Worm (Caenorhabditis elegans) whole organism, L1 larva: ENCODE data around the gene rgs-7.

ENCODE experiments used
- aly-2 ChIP-seq: fragments of 150-350 bp; optimal IDR thresholded peaks from 2 replicates; lab custom pipeline; 2014; ENCODE audit warnings: missing biosample characterization, missing genetic modification characterization
- ama-1 ChIP-seq: fragments of 150-350 bp; optimal IDR thresholded peaks from 2 replicates; lab custom pipeline; 2014
- elt-2 ChIP-seq: sonication (generic microtip); optimal IDR thresholded peaks from 2 replicates; lab custom pipeline; 2016; ENCODE audit warnings: missing genetic modification characterization, mild to moderate bottlenecking, inconsistent platforms, missing compliant biosample characterization, missing genetic modification reagents
- irx-1 ChIP-seq: sonication (generic microtip); optimal IDR thresholded peaks from 2 replicates; lab custom pipeline; 2016; ENCODE audit warnings: missing genetic modification characterization, missing compliant biosample characterization
- isw-1 ChIP-seq: fragments of 200-800 bp; sonication (Bioruptor generic); IDR thresholded peaks from 2 replicates; pipeline ENCODE4 v1.3.6; 2022; ENCODE audit warnings: missing genetic modification characterization, missing compliant biosample characterization
- lin-39 ChIP-seq: fragments of 150-350 bp; optimal IDR thresholded peaks from 2 replicates; lab custom pipeline; 2014; ENCODE audit warnings: missing biosample characterization, missing genetic modification reagents, missing genetic modification characterization
- nhr-11 ChIP-seq: fragments of 150-350 bp; optimal IDR thresholded peaks from 2 replicates; lab custom pipeline; 2014; ENCODE audit warnings: missing biosample characterization, missing genetic modification characterization
- nhr-237 ChIP-seq: fragments of 150-350 bp; optimal IDR thresholded peaks from 2 replicates; lab custom pipeline; 2014; ENCODE audit warnings: missing biosample characterization, missing genetic modification characterization
- skn-1 ChIP-seq: fragments of 150-350 bp; optimal IDR thresholded peaks from 2 replicates; lab custom pipeline; 2014; ENCODE audit warnings: missing biosample characterization, missing genetic modification characterization
- snu-23 ChIP-seq: sonication (generic microtip); optimal IDR thresholded peaks from 2 replicates; lab custom pipeline; 2016; ENCODE audit warnings: missing genetic modification characterization, missing compliant biosample characterization
- unc-130 ChIP-seq: fragments of 150-350 bp; optimal IDR thresholded peaks from 2 replicates; lab custom pipeline; 2017; ENCODE audit warnings: missing biosample characterization, missing genetic modification characterization, inconsistent platforms

DNA sequence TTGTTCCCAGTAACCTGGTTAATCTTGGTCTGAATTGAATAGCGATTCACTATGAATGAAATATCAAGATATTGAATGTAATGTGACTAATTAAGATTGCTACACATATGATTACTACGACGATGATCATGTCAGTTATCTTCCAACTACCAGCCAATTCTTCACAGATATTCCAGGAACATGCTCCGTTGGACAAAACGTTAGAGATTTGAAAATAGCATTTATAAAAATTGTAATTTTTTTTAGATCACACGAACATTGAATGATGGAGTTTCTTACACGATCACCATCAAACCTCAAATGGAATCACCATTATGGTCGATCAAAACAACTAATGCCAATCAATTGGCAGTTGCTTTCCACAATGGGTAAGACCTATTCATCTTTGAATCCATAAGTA is 39.3 kb upstream of the rgs-7 start:
- no peak for TF ChIP-seq elt-2 (tag; lab: Kevin White, UChicago)
- TF ChIP-seq snu-23 (GFP tag; lab: Kevin White, UChicago) = no peak
- no peak for TF ChIP-seq nhr-11 (tag; lab: Kevin White, UChicago)
- TF ChIP-seq ama-1 (lab: Kevin White, UChicago) = no peak
- TF ChIP-seq lin-39 (tag; lab: Kevin White, UChicago) = no peak
- no peak for TF ChIP-seq isw-1
- TF ChIP-seq nhr-237 (tag; lab: Kevin White, UChicago) = no peak
- no peak for TF ChIP-seq aly-2 (tag; lab: Kevin White, UChicago)
- no peak for TF ChIP-seq irx-1 (tag; lab: Kevin White, UChicago)
- no peak for TF ChIP-seq unc-130 (tag; lab: Kevin White, UChicago)
- no peak for TF ChIP-seq skn-1
